Worm (Caenorhabditis elegans) whole organism, L4 larva: ENCODE results near the gene ints-7.

Experiments
- F37D6.2 ChIP-seq: sonication (generic microtip); optimal IDR thresholded peaks from 2 replicates; lab custom pipeline; 2016; ENCODE audit warnings: mild to moderate bottlenecking, missing genetic modification characterization, missing compliant biosample characterization
- F44E2.7 ChIP-seq: fragments of 200-800 bp; sonication (Bioruptor generic); IDR thresholded peaks from 2 replicates; pipeline ENCODE4 v2.1.2; 2022; ENCODE audit warnings: missing genetic modification characterization, missing compliant biosample characterization
- Y48G9A.11 ChIP-seq: fragments of 200-800 bp; sonication (Bioruptor generic); IDR thresholded peaks from 2 replicates; pipeline ENCODE4 v1.3.6; 2022; ENCODE audit warnings: missing genetic modification reagents, missing genetic modification characterization, missing compliant biosample characterization
- Y5F2A.4 ChIP-seq: fragments of 200-800 bp; sonication (Bioruptor generic); optimal IDR thresholded peaks from 2 replicates; lab custom pipeline; 2018; ENCODE audit warnings: mild to moderate bottlenecking, missing genetic modification characterization, missing compliant biosample characterization
- Y75B8A.6 ChIP-seq: fragments of 200-800 bp; sonication (Bioruptor generic); IDR thresholded peaks from 2 replicates; pipeline ENCODE4 v1.3.6; 2022; ENCODE audit warnings: missing genetic modification reagents, missing genetic modification characterization, missing compliant biosample characterization
- aha-1 ChIP-seq: fragments of 150-350 bp; peaks from one replicate; lab custom pipeline; 2014; ENCODE audit warnings: missing biosample characterization, missing genetic modification characterization
- aly-2 ChIP-seq: sonication (generic microtip); optimal IDR thresholded peaks from 2 replicates; lab custom pipeline; 2018; ENCODE audit warnings: missing biosample characterization, missing genetic modification characterization
- ceh-44 ChIP-seq: fragments of 200-800 bp; sonication (Bioruptor generic); IDR thresholded peaks from 2 replicates; pipeline ENCODE4 v1.3.6; 2022; ENCODE audit warnings: missing genetic modification reagents, missing genetic modification characterization, missing compliant biosample characterization
- ceh-82 ChIP-seq: sonication (generic microtip); optimal IDR thresholded peaks from 2 replicates; lab custom pipeline; 2017; ENCODE audit warnings: missing biosample characterization, missing genetic modification characterization
- ces-1 ChIP-seq: fragments of 150-350 bp; sonication (generic microtip); optimal IDR thresholded peaks from 4 replicates; lab custom pipeline; 2014; ENCODE audit warnings: missing biosample characterization, missing genetic modification reagents, missing genetic modification characterization
- daf-16 ChIP-seq, 3 experiments: sonication (generic microtip); optimal IDR thresholded peaks; 2 replicates each; lab custom pipeline; 2016 to 2017; ENCODE audit warnings: missing genetic modification characterization in 3 of 3, missing genetic modification reagents in 3 of 3, mild to moderate bottlenecking in 2 of 3, missing compliant biosample characterization in 2 of 3, missing biosample characterization in 1 of 3, moderate library complexity in 1 of 3
- daf-19 ChIP-seq: fragments of 200-800 bp; sonication (Bioruptor generic); conservative IDR thresholded peaks from 2 replicates; pipeline ENCODE4 v1.3.6; 2022; ENCODE audit warnings: missing genetic modification characterization, missing compliant biosample characterization
- dmd-6 ChIP-seq: fragments of 200-800 bp; sonication (Bioruptor generic); IDR thresholded peaks from 2 replicates; pipeline ENCODE4 v1.3.6; 2022; ENCODE audit warnings: missing genetic modification reagents, missing genetic modification characterization, missing compliant biosample characterization
- dpl-1 ChIP-seq: fragments of 150-350 bp; optimal IDR thresholded peaks from 2 replicates; lab custom pipeline; 2014; ENCODE audit warnings: missing biosample characterization, missing genetic modification reagents, missing genetic modification characterization
- egl-27 ChIP-seq: sonication (generic microtip); optimal IDR thresholded peaks from 3 replicates; lab custom pipeline; 2017; ENCODE audit warnings: missing biosample characterization, missing genetic modification reagents, missing genetic modification characterization
- egl-43 ChIP-seq: fragments of 200-800 bp; sonication (Bioruptor generic); IDR thresholded peaks from 2 replicates; pipeline ENCODE4 v1.3.6; 2022; ENCODE audit warnings: missing genetic modification reagents, missing genetic modification characterization, missing compliant biosample characterization
- fkh-10 ChIP-seq: fragments of 150-350 bp; optimal IDR thresholded peaks from 2 replicates; lab custom pipeline; 2014; ENCODE audit warnings: missing biosample characterization, missing genetic modification reagents, missing genetic modification characterization
- fos-1 ChIP-seq: fragments of 150-350 bp; optimal IDR thresholded peaks from 2 replicates; lab custom pipeline; 2014; ENCODE audit warnings: missing biosample characterization, missing genetic modification characterization
- gei-8 ChIP-seq: fragments of 200-800 bp; sonication (Bioruptor generic); optimal IDR thresholded peaks from 2 replicates; lab custom pipeline; 2018; ENCODE audit warnings: mild to moderate bottlenecking, missing genetic modification characterization, missing compliant biosample characterization
- hif-1 ChIP-seq, 2 experiments: sonication (generic microtip); optimal IDR thresholded peaks; 2 replicates each; lab custom pipeline; 2016 to 2017; ENCODE audit warnings: missing compliant biosample characterization in 2 of 2, missing genetic modification characterization in 2 of 2, missing genetic modification reagents in 2 of 2, missing genotype in 2 of 2, mild to moderate bottlenecking in 1 of 2
- hlh-30 ChIP-seq: sonication (generic microtip); optimal IDR thresholded peaks from 2 replicates; lab custom pipeline; 2017; ENCODE audit warnings: antibody characterized with exemption, mild to moderate bottlenecking, missing genetic modification characterization, missing compliant biosample characterization; ENCODE audit not compliant: insufficient read depth
- hmg-1.1 ChIP-seq: fragments of 200-800 bp; sonication (Bioruptor generic); IDR thresholded peaks from 2 replicates; pipeline ENCODE4 v1.3.6; 2022; ENCODE audit warnings: missing genetic modification reagents, missing genetic modification characterization, missing compliant biosample characterization
- jun-1 ChIP-seq: fragments of 150-350 bp; optimal IDR thresholded peaks from 2 replicates; lab custom pipeline; 2014; ENCODE audit warnings: missing biosample characterization, missing genetic modification reagents, missing genetic modification characterization
- lim-7 ChIP-seq: fragments of 200-800 bp; sonication (Bioruptor generic); IDR thresholded peaks from 2 replicates; pipeline ENCODE4 v1.3.6; 2022; ENCODE audit warnings: missing genetic modification characterization, missing compliant biosample characterization
- lin-13 ChIP-seq: fragments of 150-350 bp; optimal IDR thresholded peaks from 2 replicates; lab custom pipeline; 2014; ENCODE audit warnings: missing biosample characterization, missing genetic modification reagents, missing genetic modification characterization
- lin-15B ChIP-seq: fragments of 150-350 bp; sonication (generic microtip); optimal IDR thresholded peaks from 3 replicates; lab custom pipeline; 2014; ENCODE audit warnings: missing biosample characterization, missing genetic modification characterization
- lir-3 ChIP-seq: sonication (generic microtip); optimal IDR thresholded peaks from 2 replicates; lab custom pipeline; 2016; ENCODE audit warnings: mild to moderate bottlenecking, missing genetic modification characterization, missing compliant biosample characterization
- madf-5 ChIP-seq, 2 experiments: fragments of 200-800 bp; sonication (Bioruptor generic); IDR thresholded peaks; 2 replicates each; pipeline ENCODE4 v1.3.6; 2022; ENCODE audit warnings: missing compliant biosample characterization in 2 of 2, missing genetic modification characterization in 2 of 2
- mes-2 ChIP-seq: sonication (generic microtip); optimal IDR thresholded peaks from 2 replicates; lab custom pipeline; 2016; ENCODE audit warnings: missing genotype, mild to moderate bottlenecking, missing genetic modification characterization, missing compliant biosample characterization; ENCODE audit not compliant: poor library complexity, severe bottlenecking
- mxl-3 ChIP-seq: fragments of 200-800 bp; sonication (Bioruptor generic); optimal IDR thresholded peaks from 2 replicates; lab custom pipeline; 2018; ENCODE audit warnings: mild to moderate bottlenecking, missing genetic modification characterization, missing compliant biosample characterization
- nhr-10 ChIP-seq: fragments of 150-350 bp; optimal IDR thresholded peaks from 2 replicates; lab custom pipeline; 2014; ENCODE audit warnings: missing biosample characterization, missing genetic modification characterization
- nhr-11 ChIP-seq: fragments of 150-350 bp; optimal IDR thresholded peaks from 2 replicates; lab custom pipeline; 2014; ENCODE audit warnings: missing biosample characterization, missing genetic modification characterization
- nhr-111 ChIP-seq: fragments of 200-800 bp; sonication (Bioruptor generic); optimal IDR thresholded peaks from 2 replicates; lab custom pipeline; 2018; ENCODE audit warnings: mild to moderate bottlenecking, missing genetic modification characterization, missing compliant biosample characterization
- nhr-42 ChIP-seq: fragments of 200-800 bp; sonication (Bioruptor generic); IDR thresholded peaks from 2 replicates; pipeline ENCODE4 v1.3.6; 2022; ENCODE audit warnings: missing genetic modification characterization, missing compliant biosample characterization
- nhr-48 ChIP-seq: sonication (generic microtip); optimal IDR thresholded peaks from 2 replicates; lab custom pipeline; 2016; ENCODE audit warnings: mild to moderate bottlenecking, missing genetic modification characterization, missing compliant biosample characterization
- nhr-76 ChIP-seq: fragments of 150-350 bp; optimal IDR thresholded peaks from 2 replicates; lab custom pipeline; 2014; ENCODE audit warnings: missing biosample characterization, missing genetic modification characterization
- saeg-2 ChIP-seq: fragments of 200-800 bp; sonication (Bioruptor generic); IDR thresholded peaks from 2 replicates; pipeline ENCODE4 v1.3.6; 2022; ENCODE audit warnings: missing genetic modification reagents, missing genetic modification characterization, missing compliant biosample characterization
- set-16 ChIP-seq: fragments of 200-800 bp; sonication (Bioruptor generic); IDR thresholded peaks from 2 replicates; pipeline ENCODE4 v1.3.6; 2022; ENCODE audit warnings: missing genetic modification reagents, missing genetic modification characterization, missing compliant biosample characterization
- spr-3 ChIP-seq: fragments of 200-800 bp; sonication (Bioruptor generic); optimal IDR thresholded peaks from 2 replicates; lab custom pipeline; 2018; ENCODE audit warnings: mild to moderate bottlenecking, missing genetic modification characterization, missing compliant biosample characterization
- unc-130 ChIP-seq: sonication (generic microtip); optimal IDR thresholded peaks from 2 replicates; lab custom pipeline; 2016; ENCODE audit warnings: missing genetic modification reagents, missing genetic modification characterization, missing compliant biosample characterization
- unc-62 ChIP-seq, 3 experiments: fragments of 150-350 bp in 1 of 3; sonication (generic microtip); optimal IDR thresholded peaks in 2 of 3; peaks in 1 of 3; 1 replicate in 1 of 3; 2 replicates in 2 of 3; lab custom pipeline; 2014 to 2017; ENCODE audit warnings: missing biosample characterization in 3 of 3, missing genetic modification characterization in 3 of 3, missing genetic modification reagents in 3 of 3, missing genotype in 1 of 3
- zfp-2 ChIP-seq: sonication (generic microtip); optimal IDR thresholded peaks from 2 replicates; lab custom pipeline; 2016; ENCODE audit warnings: mild to moderate bottlenecking, missing genetic modification characterization, missing compliant biosample characterization
- zip-11 ChIP-seq: fragments of 200-800 bp; sonication (Bioruptor generic); IDR thresholded peaks from 2 replicates; pipeline ENCODE4 v1.3.6; 2022; ENCODE audit warnings: missing genetic modification characterization, missing compliant biosample characterization
- ztf-11 ChIP-seq: fragments of 150-350 bp; optimal IDR thresholded peaks from 2 replicates; lab custom pipeline; 2014; ENCODE audit warnings: missing biosample characterization, missing genetic modification characterization
- ztf-7 ChIP-seq: fragments of 150-350 bp; optimal IDR thresholded peaks from 2 replicates; lab custom pipeline; 2014; ENCODE audit warnings: missing biosample characterization, missing genetic modification characterization

Gene ints-7

ce11 chrII:11545299-11545951, 37.2 kb upstream of the ints-7 start, which contains the start of gene dnj-13 (continued):
- peak in 1 of 2 experiments; percentile 84 for TF ChIP-seq unc-62 (GFP tag; optimal IDR thresholded peaks at IDR 0.05 in 1 of 2; lab: Kevin White, UChicago)
- TF ChIP-seq unc-62 (tag; optimal IDR thresholded peaks at IDR 0.05; lab: Kevin White, UChicago): no peak
- peak; percentile 54 to 97 for TF ChIP-seq daf-16 (GFP tag; optimal IDR thresholded peaks at IDR 0.05; lab: Kevin White, UChicago)
- peak; percentile 79 for TF ChIP-seq daf-16 (tag; optimal IDR thresholded peaks at IDR 0.05; lab: Kevin White, UChicago)
- TF ChIP-seq hlh-30 (tag; lab: Kevin White, UChicago): peak; percentile 96
- peak; percentile 63 for TF ChIP-seq nhr-10 (tag; lab: Kevin White, UChicago)
- peak; percentile 95 for TF ChIP-seq nhr-42 (GFP tag; lab: Robert Waterston, UW)
- peak; percentile 87 to 91; a peak in 3 of 4 replicates for TF ChIP-seq madf-5 (GFP tag; IDR thresholded peaks at IDR 0.05; lab: Robert Waterston, UW)
- TF ChIP-seq hmg-1.1 (GFP tag; lab: Robert Waterston, UW): peak; percentile 97
- peak; percentile 86 for TF ChIP-seq Y48G9A.11 (GFP tag; lab: Robert Waterston, UW)
- TF ChIP-seq saeg-2 (GFP tag; lab: Robert Waterston, UW): peak; percentile 93
- peak; percentile 73 for TF ChIP-seq zfp-2 (tag; lab: Kevin White, UChicago)
- TF ChIP-seq ceh-44: peak; percentile 92
- TF ChIP-seq ces-1 (GFP tag; lab: Kevin White, UChicago): no peak
- peak; percentile 90; the same call in 1 of the 2 replicates for TF ChIP-seq Y75B8A.6
- peak; percentile 94 for TF ChIP-seq gei-8 (GFP tag; lab: Kevin White, UChicago)
- TF ChIP-seq mes-2 (tag; lab: Kevin White, UChicago): peak; percentile 94
- TF ChIP-seq fos-1: no peak
- TF ChIP-seq daf-19 (GFP tag; lab: Robert Waterston, UW): no peak
- TF ChIP-seq nhr-111 (GFP tag; lab: Kevin White, UChicago): peak; percentile 96
- TF ChIP-seq egl-27 (tag; lab: Kevin White, UChicago): no peak
- no peak for TF ChIP-seq aly-2 (tag; lab: Kevin White, UChicago)
- TF ChIP-seq, all 104 proteins: peak for 78

ce11 chrII:11545952-11546325, 36.7 kb upstream of the ints-7 start:
- TF ChIP-seq mxl-3 (GFP tag; lab: Kevin White, UChicago) (no peak), nhr-76 (tag; lab: Kevin White, UChicago) (no peak), aha-1 (peak; percentile 93), lim-7 (0 out of 2 replicates have a peak, but pooled peaks have one; percentile 21), daf-16 (GFP tag; optimal IDR thresholded peaks at IDR 0.05; lab: Kevin White, UChicago) (no peak), daf-16 (tag; optimal IDR thresholded peaks at IDR 0.05; lab: Kevin White, UChicago) (no peak), set-16 (GFP tag; lab: Robert Waterston, UW) (peak; percentile 41), dmd-6 (GFP tag; lab: Robert Waterston, UW) (peak; percentile 15; the same call in 1 of the 2 replicates), nhr-11 (tag; lab: Kevin White, UChicago) (no peak), egl-43 (GFP tag; lab: Robert Waterston, UW) (no peak)

ce11 chrII:11547254-11547687, 35.4 kb upstream of the ints-7 start, which contains the start of gene F54D5.7:
Gene F54D5.7 (plus strand): TSS chrII:11547517.
- no peak for TF ChIP-seq F37D6.2 (tag; lab: Kevin White, UChicago)
- peak; percentile 49 for TF ChIP-seq dpl-1
- TF ChIP-seq nhr-10 (tag; lab: Kevin White, UChicago): peak; percentile 15
- TF ChIP-seq daf-16 (GFP tag; optimal IDR thresholded peaks at IDR 0.05; lab: Kevin White, UChicago): peak in 1 of 2 experiments; percentile 42
- TF ChIP-seq daf-16 (tag; optimal IDR thresholded peaks at IDR 0.05; lab: Kevin White, UChicago): peak; percentile 58
- TF ChIP-seq lin-15B (tag; lab: Kevin White, UChicago): no peak
- TF ChIP-seq ztf-7 (tag; lab: Kevin White, UChicago): peak; percentile 47
- TF ChIP-seq spr-3: peak; percentile 56
- no peak for TF ChIP-seq nhr-76 (tag; lab: Kevin White, UChicago)
- no peak for TF ChIP-seq jun-1
- TF ChIP-seq Y5F2A.4 (GFP tag; lab: Kevin White, UChicago): no peak
- no peak for TF ChIP-seq zip-11 (GFP tag; lab: Robert Waterston, UW)
- TF ChIP-seq zfp-2 (tag; lab: Kevin White, UChicago): no peak
- no peak for TF ChIP-seq Y75B8A.6
- no peak for TF ChIP-seq hif-1 (tag; optimal IDR thresholded peaks at IDR 0.05; lab: Kevin White, UChicago)
- TF ChIP-seq lin-13 (GFP tag; lab: Kevin White, UChicago): peak; percentile 81
- no peak for TF ChIP-seq lir-3 (tag; lab: Kevin White, UChicago)
- no peak for TF ChIP-seq unc-130 (GFP tag; lab: Kevin White, UChicago)
- TF ChIP-seq F44E2.7 (GFP tag; lab: Robert Waterston, UW): no peak
- TF ChIP-seq ceh-82 (tag; lab: Kevin White, UChicago): no peak
- TF ChIP-seq ztf-11 (tag; lab: Kevin White, UChicago): no peak
- no peak for TF ChIP-seq fkh-10 (GFP tag; lab: Kevin White, UChicago)
- TF ChIP-seq nhr-48 (tag; lab: Kevin White, UChicago): peak; percentile 3
- peak; percentile 44; the same call in 1 of the 2 replicates for TF ChIP-seq Y48G9A.11 (GFP tag; lab: Robert Waterston, UW)
